Fruit fly (Drosophila melanogaster) whole organism, adult: ENCODE data around the gene escl.

Source experiments
- CG11617 ChIP-seq: fragments of 200-800 bp; sonication (Bioruptor generic); optimal IDR thresholded peaks from 2 replicates; lab custom pipeline; 2017; ENCODE audit warnings: mild to moderate bottlenecking, missing biosample characterization, missing genetic modification reagents, missing genetic modification characterization
- CG12768 ChIP-seq: fragments of 200-800 bp; sonication (Bioruptor generic); optimal IDR thresholded peaks from 2 replicates; lab custom pipeline; 2017; ENCODE audit warnings: missing biosample characterization, missing genetic modification characterization, mild to moderate bottlenecking, moderate library complexity, missing genetic modification reagents
- CG14711 ChIP-seq: fragments of 200-800 bp; sonication (Bioruptor generic); optimal IDR thresholded peaks from 2 replicates; lab custom pipeline; 2018; ENCODE audit warnings: missing biosample characterization, mild to moderate bottlenecking, missing genetic modification characterization, moderate library complexity
- CG1620 ChIP-seq: fragments of 200-800 bp; sonication (Bioruptor generic); optimal IDR thresholded peaks from 2 replicates; lab custom pipeline; 2016; ENCODE audit warnings: missing biosample characterization, missing genetic modification characterization
- CG33017 ChIP-seq: fragments of 200-800 bp; sonication (Bioruptor generic); optimal IDR thresholded peaks from 2 replicates; lab custom pipeline; 2018; ENCODE audit warnings: missing biosample characterization, mild to moderate bottlenecking, missing genetic modification characterization, moderate library complexity
- CG5204 ChIP-seq: fragments of 200-800 bp; sonication (Bioruptor generic); optimal IDR thresholded peaks from 2 replicates; lab custom pipeline; 2016; ENCODE audit warnings: missing biosample characterization, missing genetic modification characterization
- CG7045 ChIP-seq: fragments of 200-800 bp; sonication (Bioruptor generic); optimal IDR thresholded peaks from 2 replicates; lab custom pipeline; 2017; ENCODE audit warnings: missing biosample characterization, mild to moderate bottlenecking, missing genetic modification characterization
- CG7101 ChIP-seq: fragments of 200-800 bp; sonication (Bioruptor generic); optimal IDR thresholded peaks from 2 replicates; lab custom pipeline; 2018; ENCODE audit warnings: missing biosample characterization, mild to moderate bottlenecking, missing genetic modification characterization, moderate library complexity
- Clk ChIP-seq: fragments of 200-800 bp; sonication (Bioruptor generic); optimal IDR thresholded peaks from 2 replicates; lab custom pipeline; 2017; ENCODE audit warnings: missing biosample characterization, missing genetic modification characterization
- Crg-1 ChIP-seq: fragments of 200-800 bp; sonication (Bioruptor generic); optimal IDR thresholded peaks from 2 replicates; lab custom pipeline; 2016; ENCODE audit warnings: missing biosample characterization, missing genetic modification characterization
- Hr96 ChIP-seq: fragments of 200-800 bp; sonication (Bioruptor generic); optimal IDR thresholded peaks from 2 replicates; lab custom pipeline; 2016; ENCODE audit warnings: missing biosample characterization, missing genetic modification characterization
- Mnt ChIP-seq: fragments of 200-800 bp; sonication (Bioruptor generic); optimal IDR thresholded peaks from 2 replicates; lab custom pipeline; 2016; ENCODE audit warnings: missing biosample characterization, mild to moderate bottlenecking, missing genetic modification characterization
- bab1 ChIP-seq: fragments of 200-800 bp; sonication (Bioruptor generic); optimal IDR thresholded peaks from 3 replicates; lab custom pipeline; 2019; ENCODE audit warnings: missing biosample characterization, mild to moderate bottlenecking, missing genetic modification characterization, moderate library complexity
- cic ChIP-seq: fragments of 200-800 bp; sonication (Bioruptor generic); optimal IDR thresholded peaks from 2 replicates; lab custom pipeline; 2017; ENCODE audit warnings: missing biosample characterization, mild to moderate bottlenecking, missing genetic modification characterization, moderate library complexity
- cnc ChIP-seq, 2 experiments: fragments of >200 bp; optimal IDR thresholded peaks; 2 replicates each; lab custom pipeline; 2017
- kay ChIP-seq: fragments of 200-800 bp; sonication (Bioruptor generic); peaks from one replicate; lab custom pipeline; 2016; ENCODE audit warnings: missing biosample characterization, missing genetic modification characterization, borderline replicate concordance
- ovo ChIP-seq: fragments of 200-800 bp; sonication (Bioruptor generic); optimal IDR thresholded peaks from 2 replicates; lab custom pipeline; 2016; ENCODE audit warnings: missing biosample characterization, missing genetic modification characterization
- pad ChIP-seq: fragments of 200-800 bp; sonication (Bioruptor generic); optimal IDR thresholded peaks from 3 replicates; lab custom pipeline; 2017; ENCODE audit warnings: missing biosample characterization, missing genetic modification characterization, mild to moderate bottlenecking, moderate library complexity, missing genetic modification reagents
- tj ChIP-seq: fragments of 200-800 bp; sonication (Bioruptor generic); optimal IDR thresholded peaks from 3 replicates; lab custom pipeline; 2017; ENCODE audit warnings: missing biosample characterization, mild to moderate bottlenecking, missing genetic modification characterization, moderate library complexity
- toe ChIP-seq: fragments of 200-800 bp; sonication (Bioruptor generic); optimal IDR thresholded peaks from 2 replicates; lab custom pipeline; 2016; ENCODE audit warnings: missing biosample characterization, missing genetic modification characterization

Gene escl

dm6 chr2L:12004211-12004979, 13.7 kb downstream of the escl start:
- no peak for TF ChIP-seq CG11617 (GFP tag; lab: Kevin White, UChicago)
- peak; percentile 19 for TF ChIP-seq CG14711 (tag; lab: Kevin White, UChicago)
- TF ChIP-seq CG33017 (tag; lab: Kevin White, UChicago), result peak; percentile 58
- TF ChIP-seq bab1 (GFP tag; lab: Kevin White, UChicago), result no peak
- no peak for TF ChIP-seq Crg-1
- no peak for TF ChIP-seq pad (GFP tag; lab: Kevin White, UChicago)
- TF ChIP-seq CG7101 (tag; lab: Kevin White, UChicago), result peak; percentile 15
- TF ChIP-seq cic (GFP tag; lab: Kevin White, UChicago), result no peak
- TF ChIP-seq Clk (GFP tag; lab: Kevin White, UChicago), result no peak
- no peak for TF ChIP-seq tj (GFP tag; lab: Kevin White, UChicago)
- peak; percentile 48 for TF ChIP-seq CG5204 (GFP tag; lab: Kevin White, UChicago)
- peak; percentile 37 for TF ChIP-seq toe
- TF ChIP-seq CG12768 (GFP tag; lab: Kevin White, UChicago), result no peak
- peak in 1 of 2 experiments; percentile 15 for TF ChIP-seq cnc (optimal IDR thresholded peaks at IDR 0.05; lab: Kevin White, UChicago)
- no peak for TF ChIP-seq Mnt (GFP tag; lab: Kevin White, UChicago)
- no peak for TF ChIP-seq CG7045 (GFP tag; lab: Kevin White, UChicago)
- no peak for TF ChIP-seq CG1620 (GFP tag; lab: Kevin White, UChicago)
- no peak for TF ChIP-seq ovo (GFP tag; lab: Kevin White, UChicago)
- TF ChIP-seq Hr96 (GFP tag; lab: Kevin White, UChicago), result no peak
- TF ChIP-seq kay (GFP tag; lab: Kevin White, UChicago), result peak; percentile 94

dm6 chr2L:12005436-12006396, 15.0 kb downstream of the escl start:
- no peak for TF ChIP-seq cnc (optimal IDR thresholded peaks at IDR 0.05; lab: Kevin White, UChicago)
- TF ChIP-seq CG33017 (tag; lab: Kevin White, UChicago), result no peak
- TF ChIP-seq Crg-1, result peak; percentile 35
- TF ChIP-seq CG7101 (tag; lab: Kevin White, UChicago), result no peak
- no peak for TF ChIP-seq Mnt (GFP tag; lab: Kevin White, UChicago)
- TF ChIP-seq tj (GFP tag; lab: Kevin White, UChicago), result peak; percentile 11
- no peak for TF ChIP-seq CG14711 (tag; lab: Kevin White, UChicago)
- peak; percentile 93 for TF ChIP-seq pad (GFP tag; lab: Kevin White, UChicago)
- no peak for TF ChIP-seq toe
- no peak for TF ChIP-seq CG7045 (GFP tag; lab: Kevin White, UChicago)
- no peak for TF ChIP-seq CG1620 (GFP tag; lab: Kevin White, UChicago)
- TF ChIP-seq cic (GFP tag; lab: Kevin White, UChicago), result peak; percentile 6
- TF ChIP-seq Hr96 (GFP tag; lab: Kevin White, UChicago), result no peak
- TF ChIP-seq kay (GFP tag; lab: Kevin White, UChicago), result no peak
- no peak for TF ChIP-seq CG5204 (GFP tag; lab: Kevin White, UChicago)
- TF ChIP-seq CG12768 (GFP tag; lab: Kevin White, UChicago), result peak; percentile 67
- peak; percentile 60 for TF ChIP-seq ovo (GFP tag; lab: Kevin White, UChicago)
- no peak for TF ChIP-seq CG11617 (GFP tag; lab: Kevin White, UChicago)

- TF ChIP-seq tj (GFP tag; lab: Kevin White, UChicago) (peak; percentile 63), Clk (GFP tag; lab: Kevin White, UChicago) (peak; percentile 41), CG12768 (GFP tag; lab: Kevin White, UChicago) (peak; percentile 72), pad (GFP tag; lab: Kevin White, UChicago) (peak; percentile 98), Mnt (GFP tag; lab: Kevin White, UChicago) (no peak), cic (GFP tag; lab: Kevin White, UChicago) (no peak), toe (peak; percentile 79), CG1620 (GFP tag; lab: Kevin White, UChicago) (peak; percentile 53), CG7045 (GFP tag; lab: Kevin White, UChicago) (peak; percentile 87), kay (GFP tag; lab: Kevin White, UChicago) (peak; percentile 93), cnc (optimal IDR thresholded peaks at IDR 0.05; lab: Kevin White, UChicago) (no peak), CG14711 (tag; lab: Kevin White, UChicago) (peak; percentile 77), bab1 (GFP tag; lab: Kevin White, UChicago) (peak; percentile 80), CG11617 (GFP tag; lab: Kevin White, UChicago) (peak; percentile 90), CG5204 (GFP tag; lab: Kevin White, UChicago) (peak; percentile 72), CG33017 (tag; lab: Kevin White, UChicago) (peak; percentile 94), Crg-1 (peak; percentile 69), CG7101 (tag; lab: Kevin White, UChicago) (peak; percentile 86), ovo (GFP tag; lab: Kevin White, UChicago) (peak; percentile 68), Hr96 (GFP tag; lab: Kevin White, UChicago) (peak; percentile 62)
Observed at dm6 chr2L:12006397-12007330, 15.9 kb downstream of the escl start.
